Worm (Caenorhabditis elegans) whole organism, mixed stage, embryonic: ENCODE measurements around the gene T02D1.4.

Source experiments
- elt-3 ChIP-seq: fragments of 150-350 bp; optimal IDR thresholded peaks from 2 replicates; lab custom pipeline; 2014; ENCODE audit warnings: missing biosample characterization, missing genetic modification characterization
- flh-1 ChIP-seq: fragments of 200-800 bp; sonication (Bioruptor generic); optimal IDR thresholded peaks from 2 replicates; lab custom pipeline; 2018; ENCODE audit warnings: mild to moderate bottlenecking, missing genetic modification characterization, moderate library complexity, missing compliant biosample characterization
- nhr-12 ChIP-seq: fragments of 150-350 bp; optimal IDR thresholded peaks from 2 replicates; lab custom pipeline; 2014; ENCODE audit warnings: missing biosample characterization, missing genetic modification characterization
- unc-39 ChIP-seq: fragments of 150-350 bp; optimal IDR thresholded peaks from 2 replicates; lab custom pipeline; 2014; ENCODE audit warnings: missing biosample characterization, missing genetic modification characterization
- unc-62 ChIP-seq: fragments of 150-350 bp; optimal IDR thresholded peaks from 2 replicates; lab custom pipeline; 2014; ENCODE audit warnings: missing biosample characterization, missing genetic modification reagents, missing genetic modification characterization
- ztf-11 ChIP-seq: fragments of 150-350 bp; optimal IDR thresholded peaks from 2 replicates; lab custom pipeline; 2014; ENCODE audit warnings: missing biosample characterization, missing genetic modification characterization

- TF ChIP-seq elt-3 (tag; lab: Kevin White, UChicago), result no peak
- no peak for TF ChIP-seq unc-39 (tag; lab: Kevin White, UChicago)
- TF ChIP-seq flh-1 (GFP tag; lab: Kevin White, UChicago), result no peak
- no peak for TF ChIP-seq unc-62 (GFP tag; lab: Kevin White, UChicago)
- no peak for TF ChIP-seq ztf-11
- no peak for TF ChIP-seq nhr-12
Observed at ce11 chrIV:17383046-17383445, 16.5 kb upstream of the T02D1.4 start, which contains the start of gene C30H6.12.
